Worm (Caenorhabditis elegans) whole organism, L2 larva: ENCODE data around the gene T01H10.11.
A peak's percentile ranks its signal among the peaks of the same experiment; 100 is the strongest.

Source experiments
- C34F6.9 ChIP-seq: fragments of 150-350 bp; optimal IDR thresholded peaks from 2 replicates; lab custom pipeline; 2014; ENCODE audit warnings: missing biosample characterization, missing genetic modification characterization
- F13H6.1 ChIP-seq: sonication (generic microtip); optimal IDR thresholded peaks from 2 replicates; lab custom pipeline; 2016; ENCODE audit warnings: missing genetic modification characterization, missing compliant biosample characterization
- Y55F3AM.14 ChIP-seq: fragments of 200-800 bp; sonication (Bioruptor generic); optimal IDR thresholded peaks from 2 replicates; lab custom pipeline; 2018; ENCODE audit warnings: mild to moderate bottlenecking, missing genetic modification characterization, missing compliant biosample characterization
- aly-2 ChIP-seq: fragments of 150-350 bp; optimal IDR thresholded peaks from 2 replicates; lab custom pipeline; 2014; ENCODE audit warnings: missing biosample characterization, missing genetic modification characterization
- blmp-1 ChIP-seq: sonication (generic microtip); optimal IDR thresholded peaks from 2 replicates; lab custom pipeline; 2017; ENCODE audit warnings: missing genetic modification characterization, mild to moderate bottlenecking, missing compliant biosample characterization, antibody characterized with exemption, moderate library complexity; ENCODE audit not compliant: insufficient read depth
- ceh-16 ChIP-seq: fragments of 150-350 bp; optimal IDR thresholded peaks from 2 replicates; lab custom pipeline; 2014; ENCODE audit warnings: missing biosample characterization, missing genetic modification characterization
- ceh-82 ChIP-seq: fragments of 150-350 bp; optimal IDR thresholded peaks from 2 replicates; lab custom pipeline; 2014; ENCODE audit warnings: missing biosample characterization, missing genetic modification characterization
- dmd-4 ChIP-seq: sonication (generic microtip); optimal IDR thresholded peaks from 2 replicates; lab custom pipeline; 2017; ENCODE audit warnings: missing biosample characterization, missing genetic modification characterization
- elt-3 ChIP-seq: sonication (generic microtip); optimal IDR thresholded peaks from 2 replicates; lab custom pipeline; 2017; ENCODE audit warnings: missing biosample characterization, missing genetic modification characterization
- gmeb-1 ChIP-seq: fragments of 150-350 bp; optimal IDR thresholded peaks from 2 replicates; lab custom pipeline; 2014; ENCODE audit warnings: missing biosample characterization, missing genetic modification characterization
- lin-11 ChIP-seq: fragments of 150-350 bp; sonication (generic microtip); optimal IDR thresholded peaks from 2 replicates; lab custom pipeline; 2014; ENCODE audit warnings: missing biosample characterization, missing genetic modification characterization, inconsistent platforms, mixed read lengths
- lin-13 ChIP-seq: fragments of 150-350 bp; optimal IDR thresholded peaks from 2 replicates; lab custom pipeline; 2014; ENCODE audit warnings: missing biosample characterization, missing genetic modification reagents, missing genetic modification characterization
- lin-39 ChIP-seq: fragments of 150-350 bp; optimal IDR thresholded peaks from 2 replicates; lab custom pipeline; 2014; ENCODE audit warnings: missing biosample characterization, missing genetic modification reagents, missing genetic modification characterization
- lsy-2 ChIP-seq, 2 experiments: fragments of 150-350 bp in 1 of 2; sonication (generic microtip) in 1 of 2; optimal IDR thresholded peaks; 2 replicates each; lab custom pipeline; 2014 to 2017; ENCODE audit warnings: missing biosample characterization in 2 of 2, missing genetic modification characterization in 2 of 2
- mab-5 ChIP-seq: fragments of 150-350 bp; optimal IDR thresholded peaks from 2 replicates; lab custom pipeline; 2014; ENCODE audit warnings: missing biosample characterization, missing genetic modification characterization
- mbf-1 ChIP-seq: sonication (generic microtip); optimal IDR thresholded peaks from 2 replicates; lab custom pipeline; 2017; ENCODE audit warnings: missing biosample characterization, missing genetic modification characterization
- mdl-1 ChIP-seq, 2 experiments: fragments of 150-350 bp in 1 of 2; sonication (generic microtip) in 1 of 2; optimal IDR thresholded peaks; 2 replicates each; lab custom pipeline; 2017; ENCODE audit warnings: missing biosample characterization in 2 of 2, missing genetic modification characterization in 2 of 2
- nhr-11 ChIP-seq: fragments of 150-350 bp; optimal IDR thresholded peaks from 2 replicates; lab custom pipeline; 2014; ENCODE audit warnings: missing biosample characterization, missing genetic modification characterization
- nhr-12 ChIP-seq: fragments of 150-350 bp; optimal IDR thresholded peaks from 2 replicates; lab custom pipeline; 2014; ENCODE audit warnings: missing biosample characterization, missing genetic modification characterization
- nhr-129 ChIP-seq: fragments of 150-350 bp; optimal IDR thresholded peaks from 2 replicates; lab custom pipeline; 2014; ENCODE audit warnings: missing biosample characterization, missing genetic modification characterization
- nhr-21 ChIP-seq: fragments of 150-350 bp; optimal IDR thresholded peaks from 2 replicates; lab custom pipeline; 2014; ENCODE audit warnings: missing biosample characterization, missing genetic modification characterization
- nhr-25 ChIP-seq: fragments of 150-350 bp; sonication (generic microtip); optimal IDR thresholded peaks from 3 replicates; lab custom pipeline; 2014; ENCODE audit warnings: missing biosample characterization, missing genetic modification characterization
- nhr-77 ChIP-seq: fragments of 150-350 bp; optimal IDR thresholded peaks from 2 replicates; lab custom pipeline; 2014; ENCODE audit warnings: missing biosample characterization, missing genetic modification characterization
- peb-1 ChIP-seq: fragments of 150-350 bp; optimal IDR thresholded peaks from 2 replicates; lab custom pipeline; 2014; ENCODE audit warnings: missing biosample characterization, missing genetic modification characterization
- sem-4 ChIP-seq: fragments of 150-350 bp; optimal IDR thresholded peaks from 2 replicates; lab custom pipeline; 2014; ENCODE audit warnings: missing biosample characterization, missing genetic modification reagents, missing genetic modification characterization
- skn-1 ChIP-seq: sonication (generic microtip); optimal IDR thresholded peaks from 2 replicates; lab custom pipeline; 2017; ENCODE audit warnings: missing biosample characterization, missing genetic modification characterization
- sma-3 ChIP-seq: sonication (generic microtip); optimal IDR thresholded peaks from 2 replicates; lab custom pipeline; 2016; ENCODE audit warnings: missing genetic modification reagents, missing genetic modification characterization, missing compliant biosample characterization
- sma-9 ChIP-seq, 2 experiments: fragments of 150-350 bp in 1 of 2; sonication (generic microtip) in 1 of 2; optimal IDR thresholded peaks; 2 replicates each; lab custom pipeline; 2014 to 2016; ENCODE audit warnings: missing genetic modification characterization in 2 of 2, mild to moderate bottlenecking in 1 of 2, missing biosample characterization in 1 of 2, missing compliant biosample characterization in 1 of 2, missing genetic modification reagents in 1 of 2, moderate library complexity in 1 of 2
- snpc-4 ChIP-seq: fragments of 150-350 bp; optimal IDR thresholded peaks from 2 replicates; lab custom pipeline; 2014; ENCODE audit warnings: missing biosample characterization, missing genetic modification characterization
- unc-39 ChIP-seq: fragments of 150-350 bp; optimal IDR thresholded peaks from 2 replicates; lab custom pipeline; 2014; ENCODE audit warnings: missing biosample characterization, missing genetic modification characterization
- unc-55 ChIP-seq: fragments of 150-350 bp; sonication (generic microtip); optimal IDR thresholded peaks from 3 replicates; lab custom pipeline; 2014; ENCODE audit warnings: missing biosample characterization, missing genetic modification reagents, missing genetic modification characterization
- unc-62 ChIP-seq: fragments of 150-350 bp; optimal IDR thresholded peaks from 2 replicates; lab custom pipeline; 2014; ENCODE audit warnings: missing biosample characterization, missing genetic modification reagents, missing genetic modification characterization
- zag-1 ChIP-seq: fragments of 150-350 bp; optimal IDR thresholded peaks from 2 replicates; lab custom pipeline; 2014; ENCODE audit warnings: missing biosample characterization, missing genetic modification characterization
- ztf-1 ChIP-seq: fragments of 200-800 bp; sonication (Bioruptor generic); conservative IDR thresholded peaks from 2 replicates; pipeline ENCODE4 v1.3.6; 2022; ENCODE audit warnings: missing genetic modification characterization, missing compliant biosample characterization
- ztf-4 ChIP-seq: fragments of 150-350 bp; optimal IDR thresholded peaks from 2 replicates; lab custom pipeline; 2014; ENCODE audit warnings: missing biosample characterization, missing genetic modification characterization

The T01H10.11 gene

DNA sequence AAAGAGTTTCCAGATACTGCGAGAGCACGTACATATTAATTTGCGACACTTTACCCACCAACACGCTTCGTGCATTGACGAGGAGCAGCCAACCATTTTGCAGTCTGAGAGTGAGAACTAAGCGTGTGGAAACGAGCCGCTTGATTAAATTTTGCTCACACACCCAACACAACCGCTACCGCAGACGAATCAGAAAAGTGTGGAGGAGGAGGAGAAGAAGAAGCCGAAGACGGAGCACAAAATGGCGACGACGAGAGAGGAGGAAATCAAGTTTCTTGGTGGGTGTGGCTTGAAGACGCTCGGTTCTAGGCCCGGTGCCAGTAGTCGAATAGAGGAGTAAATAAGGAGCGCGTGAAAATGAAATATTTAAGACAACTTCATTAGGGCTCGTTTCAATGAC lies 40.4 kb upstream of the T01H10.11 start:
- peak; percentile 12 for TF ChIP-seq unc-55 (GFP tag; lab: Kevin White, UChicago)
- no peak for TF ChIP-seq blmp-1 (tag; lab: Kevin White, UChicago)
- no peak for TF ChIP-seq mbf-1 (tag; lab: Kevin White, UChicago)
- TF ChIP-seq sma-3 (GFP tag; lab: Kevin White, UChicago) = no peak
- no peak for TF ChIP-seq unc-62 (GFP tag; lab: Kevin White, UChicago)
- TF ChIP-seq sem-4 = peak; percentile 15

DNA sequence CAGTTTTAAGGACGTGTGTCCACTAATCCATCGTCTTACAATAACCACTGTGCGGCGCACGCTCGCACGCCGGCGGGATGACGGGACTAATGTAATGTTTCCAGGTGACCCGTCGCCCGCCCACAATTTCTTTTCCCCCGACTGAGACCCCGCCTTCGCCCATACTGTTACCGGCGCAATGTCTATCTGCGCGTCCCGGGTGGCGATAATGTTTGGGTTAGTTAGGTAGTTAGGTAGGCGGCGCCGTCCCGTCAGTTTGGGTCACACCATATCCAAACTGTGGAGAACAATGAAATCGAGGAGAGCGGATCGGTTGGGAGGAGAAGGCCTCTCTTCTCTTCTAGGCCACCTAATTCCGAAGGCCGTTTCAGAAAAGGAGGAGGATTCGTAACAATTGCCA lies 37.0 kb upstream of the T01H10.11 start:
- TF ChIP-seq ceh-16 (no peak), peb-1 (no peak), ztf-1 (no peak), aly-2 (tag; lab: Kevin White, UChicago) (no peak), lin-11 (tag; lab: Kevin White, UChicago) (no peak), nhr-21 (tag; lab: Kevin White, UChicago) (no peak), unc-55 (GFP tag; lab: Kevin White, UChicago) (no peak), lsy-2 (tag; optimal IDR thresholded peaks at IDR 0.05; lab: Kevin White, UChicago) (no peak), blmp-1 (tag; lab: Kevin White, UChicago) (no peak), unc-39 (tag; lab: Kevin White, UChicago) (no peak), zag-1 (tag; lab: Kevin White, UChicago) (no peak), lin-13 (no peak), gmeb-1 (tag; lab: Kevin White, UChicago) (no peak), sma-9 (GFP tag; optimal IDR thresholded peaks at IDR 0.05; lab: Kevin White, UChicago) (no peak), sma-9 (tag; optimal IDR thresholded peaks at IDR 0.05; lab: Kevin White, UChicago) (no peak), dmd-4 (no peak), nhr-12 (tag; lab: Kevin White, UChicago) (no peak), sma-3 (GFP tag; lab: Kevin White, UChicago) (no peak), mab-5 (tag; lab: Kevin White, UChicago) (no peak), unc-62 (GFP tag; lab: Kevin White, UChicago) (no peak)

DNA sequence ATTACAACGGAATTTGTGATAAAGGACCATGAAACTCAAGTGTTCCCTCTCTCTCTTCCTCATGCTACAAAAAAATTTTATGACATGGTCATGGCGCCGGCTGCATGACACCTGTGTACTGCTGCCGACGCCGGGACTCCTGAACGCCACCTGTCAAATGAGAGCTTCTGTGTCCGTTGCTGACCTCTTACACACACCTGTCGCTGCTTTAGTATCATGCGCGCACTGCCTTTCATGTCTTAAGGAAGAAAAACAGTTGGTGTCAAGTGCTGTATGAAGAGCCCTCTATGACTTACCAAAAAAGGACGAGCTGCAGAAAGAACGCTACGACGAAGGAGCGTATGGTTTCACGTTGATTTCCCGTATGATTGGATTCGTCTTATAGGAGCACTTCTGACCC lies 30.6 kb upstream of the T01H10.11 start:
- no peak for TF ChIP-seq elt-3 (tag; lab: Kevin White, UChicago)
- no peak for TF ChIP-seq F13H6.1 (tag; lab: Kevin White, UChicago)
- TF ChIP-seq skn-1 (tag; lab: Kevin White, UChicago) = no peak
- no peak for TF ChIP-seq C34F6.9 (tag; lab: Kevin White, UChicago)
- no peak for TF ChIP-seq nhr-129 (tag; lab: Kevin White, UChicago)
- no peak for TF ChIP-seq sma-3 (GFP tag; lab: Kevin White, UChicago)
- TF ChIP-seq Y55F3AM.14 (GFP tag; lab: Kevin White, UChicago) = no peak
- no peak for TF ChIP-seq aly-2 (tag; lab: Kevin White, UChicago)
- no peak for TF ChIP-seq mbf-1 (tag; lab: Kevin White, UChicago)
- no peak for TF ChIP-seq dmd-4
- TF ChIP-seq nhr-25 (tag; lab: Kevin White, UChicago) = no peak

DNA sequence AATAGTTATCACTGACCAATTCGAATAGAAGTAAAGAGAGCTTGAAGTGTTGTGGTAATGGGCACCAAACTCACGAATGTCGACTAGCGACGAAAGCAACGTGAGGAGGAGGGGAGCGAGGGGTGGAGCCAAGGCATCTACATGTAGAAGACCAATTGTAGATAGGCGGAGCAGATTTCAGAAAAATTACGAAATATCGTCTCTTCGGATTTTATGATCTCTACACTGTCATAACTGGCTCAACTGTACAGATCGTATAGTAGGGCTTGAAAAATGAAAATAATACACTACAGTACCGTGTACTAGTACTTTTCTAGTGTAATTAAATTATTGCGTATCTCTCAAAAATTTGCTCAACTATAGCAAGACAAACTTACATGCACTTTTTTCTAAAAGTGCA lies 30.2 kb upstream of the T01H10.11 start, which contains the start of gene W03G11.4:
Gene W03G11.4 (minus strand): TSS at position 101 of the 400 bp plus-strand sequence.
- TF ChIP-seq lin-39 (tag; lab: Kevin White, UChicago) (no peak), ztf-4 (tag; lab: Kevin White, UChicago) (no peak), nhr-77 (tag; lab: Kevin White, UChicago) (no peak), snpc-4 (tag; lab: Kevin White, UChicago) (no peak), ceh-82 (no peak), mdl-1 (tag; optimal IDR thresholded peaks at IDR 0.05; lab: Kevin White, UChicago) (no peak), unc-55 (GFP tag; lab: Kevin White, UChicago) (no peak), nhr-11 (tag; lab: Kevin White, UChicago) (no peak), lin-11 (tag; lab: Kevin White, UChicago) (no peak), nhr-12 (tag; lab: Kevin White, UChicago) (no peak)
